Fruit fly (Drosophila melanogaster) Kc167 (cell line): ENCODE measurements around the gene CG33946.

ENCODE experiments used
- Myc ChIP-seq: fragments of >200 bp; optimal IDR thresholded peaks from 2 replicates; lab custom pipeline; 2017; ENCODE audit warnings: missing external identifiers
- Sin3A ChIP-seq: fragments of >200 bp; optimal IDR thresholded peaks from 2 replicates; lab custom pipeline; 2018; ENCODE audit warnings: missing external identifiers
- h ChIP-seq: fragments of >200 bp; optimal IDR thresholded peaks from 3 replicates; lab custom pipeline; 2018; ENCODE audit warnings: missing external identifiers
- insv ChIP-seq: fragments of >200 bp; optimal IDR thresholded peaks from 3 replicates; lab custom pipeline; 2018; ENCODE audit warnings: missing external identifiers
- psq ChIP-seq: fragments of >200 bp; optimal IDR thresholded peaks from 2 replicates; lab custom pipeline; 2017; ENCODE audit warnings: missing external identifiers
- ttk ChIP-seq: sonication (Bioruptor generic); optimal IDR thresholded peaks from 2 replicates; lab custom pipeline; 2017; ENCODE audit warnings: missing external identifiers

DNA sequence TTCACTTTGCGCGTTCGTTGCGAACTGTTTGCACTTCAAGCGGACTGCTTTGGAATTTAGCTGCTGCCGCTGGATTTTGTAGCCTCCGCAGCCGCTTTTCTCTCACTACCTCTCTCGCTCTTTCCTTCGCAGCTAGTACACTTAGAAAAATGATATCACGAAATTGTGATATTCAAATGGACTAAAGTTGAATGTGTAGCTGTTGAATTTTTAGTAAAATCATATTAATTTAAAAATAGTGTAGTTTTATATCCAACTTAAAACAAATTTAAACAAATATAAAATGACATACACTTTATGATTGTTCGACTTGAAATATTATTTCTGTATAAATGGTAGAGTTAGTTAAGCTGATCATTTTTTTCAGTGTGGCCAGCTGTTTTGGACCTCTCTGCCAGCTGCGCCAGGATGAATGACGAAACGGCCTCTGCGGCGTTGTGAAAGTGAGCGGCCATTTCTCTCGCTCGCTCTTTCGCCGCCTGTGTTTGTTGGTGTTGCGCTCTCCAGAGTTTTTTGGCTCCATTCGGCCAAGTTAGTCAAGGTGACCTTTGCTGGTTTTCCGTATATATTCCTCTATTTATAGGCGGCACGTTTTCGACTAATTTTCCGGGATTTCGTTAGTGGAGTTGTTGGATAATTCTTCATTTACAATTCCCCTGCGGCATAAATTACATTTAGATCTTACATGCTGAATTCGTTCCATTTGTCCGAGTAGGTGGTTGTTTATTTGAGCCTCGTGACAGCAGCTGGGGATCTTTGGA lies 42.4 kb downstream of the CG33946 start, which contains the start of gene Ldh:
- TF ChIP-seq h (lab: Kevin White, UChicago) (no peak), insv (no peak), Myc (no peak), ttk (lab: Kevin White, UChicago) (no peak), psq (lab: Kevin White, UChicago) (no peak), Sin3A (lab: Kevin White, UChicago) (no peak)
